Worm (Caenorhabditis elegans): ENCODE results near the gene ttbk-2.2.

The ttbk-2.2 gene

DNA sequence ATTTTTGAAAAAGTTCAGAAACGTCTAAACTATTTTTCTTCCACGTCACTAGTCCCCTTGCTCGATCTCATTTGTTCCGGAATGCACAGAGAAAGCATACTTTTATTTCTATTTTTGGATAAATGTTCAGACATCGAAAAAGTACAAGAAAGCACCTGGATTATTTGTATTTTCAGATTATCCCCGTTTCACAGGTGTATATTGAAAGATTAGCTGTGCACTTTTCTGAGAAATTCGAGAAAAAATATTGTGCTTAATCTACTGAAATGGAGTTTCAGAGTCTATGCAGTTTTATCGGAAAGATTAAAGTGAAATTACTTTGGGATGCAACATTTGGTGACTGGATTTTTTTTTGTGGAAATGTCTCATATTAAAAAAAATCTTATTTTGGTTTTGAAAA is 35.2 kb upstream of the ttbk-2.2 start:
- TF ChIP-seq unc-39 (tag; optimal IDR thresholded peaks at IDR 0.05) = no peak
- no peak for TF ChIP-seq aly-2 (tag; optimal IDR thresholded peaks at IDR 0.05)
- no peak for TF ChIP-seq nhr-48 (tag; optimal IDR thresholded peaks at IDR 0.05)
- TF ChIP-seq ceh-20 (GFP tag; IDR thresholded peaks at IDR 0.05) = no peak
- no peak for TF ChIP-seq vab-7 (GFP tag; IDR thresholded peaks at IDR 0.05)
- TF ChIP-seq ces-1 (GFP tag; optimal IDR thresholded peaks at IDR 0.05) = no peak
- no peak for TF ChIP-seq ceh-44 (GFP tag; IDR thresholded peaks at IDR 0.05)
- TF ChIP-seq ceh-32 (tag; optimal IDR thresholded peaks at IDR 0.05; ENCODE audit: poor library complexity) = no peak
- no peak for TF ChIP-seq zag-1 (tag; optimal IDR thresholded peaks at IDR 0.05)
- TF ChIP-seq daf-12 (tag; optimal IDR thresholded peaks at IDR 0.05) = no peak
- no peak for TF ChIP-seq nhr-102 (tag; optimal IDR thresholded peaks at IDR 0.05)
- no peak for TF ChIP-seq ZK337.2 (GFP tag; IDR thresholded peaks at IDR 0.05)
- TF ChIP-seq nhr-111 (GFP tag; optimal IDR thresholded peaks at IDR 0.05) = no peak
- no peak for TF ChIP-seq nhr-42 (GFP tag; IDR thresholded peaks at IDR 0.05)
- TF ChIP-seq sdz-12 (GFP tag; optimal IDR thresholded peaks at IDR 0.05) = no peak
- no peak for TF ChIP-seq nhr-28 (tag; optimal IDR thresholded peaks at IDR 0.05)
- no peak for TF ChIP-seq unc-130 (GFP tag; optimal IDR thresholded peaks at IDR 0.05)

DNA sequence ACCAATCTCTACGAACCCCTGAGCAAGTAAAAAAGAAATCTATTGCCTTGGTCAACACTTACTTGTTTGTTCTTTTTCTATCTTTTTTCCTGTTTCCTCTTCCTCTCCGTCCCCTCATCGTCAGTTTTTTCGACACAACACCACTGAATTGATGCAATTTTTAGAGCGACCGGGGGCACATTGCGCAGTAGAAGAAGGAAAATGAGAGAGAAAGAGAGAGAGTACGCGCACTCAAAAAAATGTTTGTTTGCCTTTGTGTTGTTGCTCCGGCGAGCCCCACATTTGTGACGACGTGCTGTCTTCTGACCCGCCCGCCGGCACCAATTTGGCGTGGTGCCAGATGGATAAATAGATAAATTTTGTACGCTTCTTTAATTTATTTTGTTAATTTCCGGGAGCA is 33.4 kb upstream of the ttbk-2.2 start:
- TF ChIP-seq daf-8 (GFP tag; IDR thresholded peaks at IDR 0.05) (no peak), lsy-2 (tag; optimal IDR thresholded peaks at IDR 0.05) (peak in 1 of 2 experiments; percentile 38), nhr-111 (GFP tag; optimal IDR thresholded peaks at IDR 0.05) (no peak), egl-27 (tag; optimal IDR thresholded peaks at IDR 0.05) (no peak), aha-1 (tag) (peak; percentile 78), rbr-2 (tag; optimal IDR thresholded peaks at IDR 0.05) (peak; percentile 45), ctbp-1 (GFP tag; IDR thresholded peaks at IDR 0.05) (peak; percentile 55; the same call in 1 of the 2 replicates), unc-62 (GFP tag; optimal IDR thresholded peaks at IDR 0.05 in 1 of 2) (peak in 1 of 2 experiments; percentile 47), unc-62 (tag; optimal IDR thresholded peaks at IDR 0.05) (no peak), mep-1 (tag; optimal IDR thresholded peaks at IDR 0.05) (peak; percentile 33), lim-7 (GFP tag; IDR thresholded peaks at IDR 0.05) (no peak), nhr-77 (tag; optimal IDR thresholded peaks at IDR 0.05) (no peak)

DNA sequence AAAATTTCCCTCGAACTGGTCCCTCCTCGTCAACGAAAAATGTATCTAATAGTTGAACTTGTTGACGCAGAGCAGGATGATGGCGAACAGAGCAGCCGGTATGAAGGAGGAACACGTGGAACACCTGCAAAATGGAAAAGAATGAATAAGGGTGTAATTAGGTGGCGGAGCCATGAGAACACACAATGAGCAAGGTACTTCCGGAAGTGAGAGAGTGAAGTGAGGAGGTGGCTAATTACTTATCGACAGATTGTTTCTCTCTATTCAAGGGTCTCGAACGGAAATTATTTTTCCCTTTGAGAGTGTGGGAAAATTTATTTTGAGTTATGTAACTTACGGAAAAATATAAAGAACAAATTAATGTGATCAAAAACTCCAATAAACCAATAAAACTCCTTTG is 26.7 kb upstream of the ttbk-2.2 start:
- TF ChIP-seq jun-1 (tag; optimal IDR thresholded peaks at IDR 0.05) = no peak
- peak; percentile 94 for TF ChIP-seq aha-1 (tag)

DNA sequence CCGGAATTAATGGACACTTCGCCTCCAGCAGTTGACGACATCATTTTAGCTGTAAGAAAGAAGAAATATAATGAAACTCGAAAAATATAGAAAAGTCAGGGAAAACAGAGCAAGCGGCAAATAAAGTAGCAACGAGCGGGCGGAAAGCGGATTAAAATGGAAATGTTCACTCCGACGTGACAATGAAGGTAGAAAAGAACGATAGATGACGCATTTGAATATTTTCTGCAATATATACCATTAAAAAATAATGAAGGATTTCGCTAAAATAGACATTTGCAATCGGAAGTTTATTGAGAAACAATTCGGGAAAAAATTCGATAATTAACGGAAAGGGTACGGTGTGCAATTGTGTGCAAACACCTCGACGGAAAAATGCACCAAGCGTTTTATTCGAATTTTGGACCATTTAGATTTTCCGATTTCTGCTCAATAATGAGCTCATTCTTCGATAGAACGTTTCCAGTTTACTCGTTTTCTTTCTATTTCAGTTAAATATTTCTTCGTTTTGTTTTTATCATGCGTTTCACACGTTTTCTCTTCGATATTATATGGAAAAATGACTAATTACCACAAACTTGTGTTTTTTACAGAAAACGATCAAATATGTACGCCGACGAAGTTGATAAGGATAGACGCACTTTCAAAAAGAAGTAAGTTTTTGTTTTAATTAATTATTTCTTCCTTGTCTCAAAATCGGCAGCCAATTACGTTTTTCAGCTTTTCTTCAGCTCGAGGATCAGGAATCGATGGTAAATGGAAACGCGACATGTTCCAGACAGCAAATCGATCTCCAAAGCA is 24.4 kb upstream of the ttbk-2.2 start, which contains the start of the genes snpn-1 and C02B10.4:
Gene snpn-1 (minus strand): TSS at position 51 of the 801 bp plus-strand sequence.
Gene C02B10.4 (plus strand): TSS at position 594 of the 801 bp plus-strand sequence.
- TF ChIP-seq arid-1 (GFP tag; conservative IDR thresholded peaks at IDR 0.05) (0 out of 2 replicates have a peak, but pooled peaks have one; percentile 34), tra-1 (GFP tag; IDR thresholded peaks at IDR 0.05) (no peak), jun-1 (tag; optimal IDR thresholded peaks at IDR 0.05) (no peak), set-16 (GFP tag; IDR thresholded peaks at IDR 0.05) (no peak), ctbp-1 (GFP tag; IDR thresholded peaks at IDR 0.05) (no peak), egl-27 (tag; optimal IDR thresholded peaks at IDR 0.05) (no peak), zip-11 (GFP tag; IDR thresholded peaks at IDR 0.05) (no peak), Y75B8A.6 (GFP tag; IDR thresholded peaks at IDR 0.05) (no peak), nhr-25 (tag; optimal IDR thresholded peaks at IDR 0.05; ENCODE audit: borderline replicate concordance, insufficient read depth) (no peak), Y48G9A.11 (GFP tag; IDR thresholded peaks at IDR 0.05) (no peak), lim-7 (GFP tag; IDR thresholded peaks at IDR 0.05) (no peak), dpl-1 (GFP tag; optimal IDR thresholded peaks at IDR 0.05) (peak; percentile 52), nhr-11 (tag; optimal IDR thresholded peaks at IDR 0.05) (no peak), hmg-1.1 (GFP tag; IDR thresholded peaks at IDR 0.05) (no peak), fos-1 (tag; optimal IDR thresholded peaks at IDR 0.05) (no peak), snpc-1.2 (GFP tag; IDR thresholded peaks at IDR 0.05) (peak; percentile 59; the same call in 1 of the 2 replicates), mes-2 (tag; optimal IDR thresholded peaks at IDR 0.05; ENCODE audit: poor library complexity, severe bottlenecking) (peak; percentile 77), egl-43 (GFP tag; IDR thresholded peaks at IDR 0.05) (no peak), aha-1 (tag) (peak; percentile 93), lsy-2 (tag; optimal IDR thresholded peaks at IDR 0.05) (peak; percentile 85 to 99), ama-1 (optimal IDR thresholded peaks at IDR 0.05) (no peak), F26F4.8 (GFP tag; conservative IDR thresholded peaks at IDR 0.05) (no peak), unc-62 (GFP tag; optimal IDR thresholded peaks at IDR 0.05 in 1 of 2) (peak in 1 of 2 experiments; percentile 37), unc-62 (tag; optimal IDR thresholded peaks at IDR 0.05) (no peak), unc-39 (tag; optimal IDR thresholded peaks at IDR 0.05) (no peak)

All from whole organism, L4 larva.